Worm (Caenorhabditis elegans): ENCODE measurements around the gene gmpr-1.

DNA sequence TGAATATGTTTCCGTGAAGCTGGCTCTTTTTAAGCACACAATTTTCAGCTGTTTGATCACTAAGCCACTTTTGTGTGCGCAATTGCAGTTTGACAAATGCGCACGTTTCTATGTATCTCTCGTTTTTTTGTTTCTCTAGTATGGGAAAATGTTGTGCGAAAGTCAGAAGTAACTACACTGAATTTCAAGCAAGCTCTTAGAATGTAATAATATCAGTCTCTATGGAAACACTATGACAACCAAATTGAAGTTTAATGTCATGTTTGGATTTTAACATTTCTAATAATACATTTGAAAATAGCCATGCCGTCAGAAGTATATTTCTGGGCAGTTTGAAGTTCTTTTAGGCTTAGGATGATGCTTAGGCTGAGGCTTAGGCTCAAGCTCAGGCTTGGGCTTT, 51.3 kb downstream of the gmpr-1 start, which contains the start of gene ZC132.9:
- TF ChIP-seq daf-8 (GFP tag; IDR thresholded peaks at IDR 0.05) (no peak), Y5F2A.4 (GFP tag; optimal IDR thresholded peaks at IDR 0.05) (no peak), fos-1 (tag; optimal IDR thresholded peaks at IDR 0.05) (no peak), ces-1 (GFP tag; optimal IDR thresholded peaks at IDR 0.05) (no peak), ceh-28 (tag; optimal IDR thresholded peaks at IDR 0.05) (no peak), lsy-2 (tag; optimal IDR thresholded peaks at IDR 0.05) (no peak), ztf-11 (tag; optimal IDR thresholded peaks at IDR 0.05) (no peak), nhr-25 (tag; optimal IDR thresholded peaks at IDR 0.05; ENCODE audit: borderline replicate concordance, insufficient read depth) (no peak), nhr-76 (tag; optimal IDR thresholded peaks at IDR 0.05) (no peak), fkh-10 (GFP tag; optimal IDR thresholded peaks at IDR 0.05) (no peak), ceh-44 (GFP tag; IDR thresholded peaks at IDR 0.05) (no peak), F49E8.2 (tag; optimal IDR thresholded peaks at IDR 0.05; ENCODE audit: borderline replicate concordance) (no peak), ZK337.2 (GFP tag; IDR thresholded peaks at IDR 0.05) (no peak), zip-2 (tag; optimal IDR thresholded peaks at IDR 0.05) (no peak)
